Fruit fly (Drosophila melanogaster) whole organism, adult: ENCODE measurements around the gene CG34250.

ENCODE experiments used
- CG11617 ChIP-seq: fragments of 200-800 bp; sonication (Bioruptor generic); optimal IDR thresholded peaks from 2 replicates; lab custom pipeline; 2017; ENCODE audit warnings: mild to moderate bottlenecking, missing biosample characterization, missing genetic modification reagents, missing genetic modification characterization
- CG12768 ChIP-seq: fragments of 200-800 bp; sonication (Bioruptor generic); optimal IDR thresholded peaks from 2 replicates; lab custom pipeline; 2017; ENCODE audit warnings: missing biosample characterization, missing genetic modification characterization, mild to moderate bottlenecking, moderate library complexity, missing genetic modification reagents
- CG14711 ChIP-seq: fragments of 200-800 bp; sonication (Bioruptor generic); optimal IDR thresholded peaks from 2 replicates; lab custom pipeline; 2018; ENCODE audit warnings: missing biosample characterization, mild to moderate bottlenecking, missing genetic modification characterization, moderate library complexity
- CG1620 ChIP-seq: fragments of 200-800 bp; sonication (Bioruptor generic); optimal IDR thresholded peaks from 2 replicates; lab custom pipeline; 2016; ENCODE audit warnings: missing biosample characterization, missing genetic modification characterization
- CG33017 ChIP-seq: fragments of 200-800 bp; sonication (Bioruptor generic); optimal IDR thresholded peaks from 2 replicates; lab custom pipeline; 2018; ENCODE audit warnings: missing biosample characterization, mild to moderate bottlenecking, missing genetic modification characterization, moderate library complexity
- CG5204 ChIP-seq: fragments of 200-800 bp; sonication (Bioruptor generic); optimal IDR thresholded peaks from 2 replicates; lab custom pipeline; 2016; ENCODE audit warnings: missing biosample characterization, missing genetic modification characterization
- CG7045 ChIP-seq: fragments of 200-800 bp; sonication (Bioruptor generic); optimal IDR thresholded peaks from 2 replicates; lab custom pipeline; 2017; ENCODE audit warnings: missing biosample characterization, mild to moderate bottlenecking, missing genetic modification characterization
- CG7101 ChIP-seq: fragments of 200-800 bp; sonication (Bioruptor generic); optimal IDR thresholded peaks from 2 replicates; lab custom pipeline; 2018; ENCODE audit warnings: missing biosample characterization, mild to moderate bottlenecking, missing genetic modification characterization, moderate library complexity
- Clk ChIP-seq: fragments of 200-800 bp; sonication (Bioruptor generic); optimal IDR thresholded peaks from 2 replicates; lab custom pipeline; 2017; ENCODE audit warnings: missing biosample characterization, missing genetic modification characterization
- Crg-1 ChIP-seq: fragments of 200-800 bp; sonication (Bioruptor generic); optimal IDR thresholded peaks from 2 replicates; lab custom pipeline; 2016; ENCODE audit warnings: missing biosample characterization, missing genetic modification characterization
- Hr96 ChIP-seq: fragments of 200-800 bp; sonication (Bioruptor generic); optimal IDR thresholded peaks from 2 replicates; lab custom pipeline; 2016; ENCODE audit warnings: missing biosample characterization, missing genetic modification characterization
- Mnt ChIP-seq: fragments of 200-800 bp; sonication (Bioruptor generic); optimal IDR thresholded peaks from 2 replicates; lab custom pipeline; 2016; ENCODE audit warnings: missing biosample characterization, mild to moderate bottlenecking, missing genetic modification characterization
- bab1 ChIP-seq: fragments of 200-800 bp; sonication (Bioruptor generic); optimal IDR thresholded peaks from 3 replicates; lab custom pipeline; 2019; ENCODE audit warnings: missing biosample characterization, mild to moderate bottlenecking, missing genetic modification characterization, moderate library complexity
- cic ChIP-seq: fragments of 200-800 bp; sonication (Bioruptor generic); optimal IDR thresholded peaks from 2 replicates; lab custom pipeline; 2017; ENCODE audit warnings: missing biosample characterization, mild to moderate bottlenecking, missing genetic modification characterization, moderate library complexity
- cnc ChIP-seq, 2 experiments: fragments of >200 bp; optimal IDR thresholded peaks; 2 replicates each; lab custom pipeline; 2017
- kay ChIP-seq: fragments of 200-800 bp; sonication (Bioruptor generic); peaks from one replicate; lab custom pipeline; 2016; ENCODE audit warnings: missing biosample characterization, missing genetic modification characterization, borderline replicate concordance
- ovo ChIP-seq: fragments of 200-800 bp; sonication (Bioruptor generic); optimal IDR thresholded peaks from 2 replicates; lab custom pipeline; 2016; ENCODE audit warnings: missing biosample characterization, missing genetic modification characterization
- pad ChIP-seq: fragments of 200-800 bp; sonication (Bioruptor generic); optimal IDR thresholded peaks from 3 replicates; lab custom pipeline; 2017; ENCODE audit warnings: missing biosample characterization, missing genetic modification characterization, mild to moderate bottlenecking, moderate library complexity, missing genetic modification reagents
- tj ChIP-seq: fragments of 200-800 bp; sonication (Bioruptor generic); optimal IDR thresholded peaks from 3 replicates; lab custom pipeline; 2017; ENCODE audit warnings: missing biosample characterization, mild to moderate bottlenecking, missing genetic modification characterization, moderate library complexity
- toe ChIP-seq: fragments of 200-800 bp; sonication (Bioruptor generic); optimal IDR thresholded peaks from 2 replicates; lab custom pipeline; 2016; ENCODE audit warnings: missing biosample characterization, missing genetic modification characterization

Gene CG34250

DNA sequence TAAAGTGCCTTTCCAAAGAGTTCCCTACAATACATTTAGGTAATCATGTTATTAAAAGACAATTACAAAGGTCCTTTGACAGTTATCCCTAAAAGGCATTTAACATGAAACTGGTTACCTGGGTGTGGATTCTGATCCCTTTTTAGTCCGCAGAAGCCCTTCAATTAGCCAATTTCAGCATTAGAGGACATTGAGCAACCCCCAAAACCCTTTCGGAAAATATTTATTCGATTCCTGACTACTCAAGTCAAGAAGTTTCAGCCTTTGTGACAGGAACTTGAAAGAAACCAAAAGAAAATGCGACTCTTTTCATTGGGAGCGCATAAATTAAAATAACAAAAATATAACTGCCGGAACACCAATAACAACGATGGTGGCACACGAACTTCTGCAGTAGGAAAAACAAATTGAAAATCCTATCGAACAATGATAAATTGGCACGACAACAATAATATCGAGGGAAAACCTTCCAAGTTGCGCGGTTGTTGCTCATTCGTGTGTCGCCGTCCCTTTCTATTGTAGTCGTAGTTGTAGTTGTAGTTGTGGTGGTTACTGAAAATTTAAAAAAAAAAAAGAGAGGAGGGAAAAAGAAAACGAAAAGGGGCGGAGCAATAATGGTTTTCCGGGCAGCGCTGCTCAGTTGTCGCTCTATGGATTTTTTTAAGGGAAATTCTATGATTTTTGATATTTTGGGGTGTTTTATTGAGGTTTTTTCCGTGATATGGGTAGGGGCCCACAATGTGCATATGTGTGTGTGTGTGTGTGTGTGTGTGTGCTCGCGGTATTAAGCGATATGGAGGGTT, 30.2 kb upstream of the CG34250 start:
- no peak for TF ChIP-seq kay (GFP tag; lab: Kevin White, UChicago)
- no peak for TF ChIP-seq CG12768 (GFP tag; lab: Kevin White, UChicago)
- TF ChIP-seq Crg-1 (GFP tag; lab: Kevin White, UChicago), result no peak

DNA sequence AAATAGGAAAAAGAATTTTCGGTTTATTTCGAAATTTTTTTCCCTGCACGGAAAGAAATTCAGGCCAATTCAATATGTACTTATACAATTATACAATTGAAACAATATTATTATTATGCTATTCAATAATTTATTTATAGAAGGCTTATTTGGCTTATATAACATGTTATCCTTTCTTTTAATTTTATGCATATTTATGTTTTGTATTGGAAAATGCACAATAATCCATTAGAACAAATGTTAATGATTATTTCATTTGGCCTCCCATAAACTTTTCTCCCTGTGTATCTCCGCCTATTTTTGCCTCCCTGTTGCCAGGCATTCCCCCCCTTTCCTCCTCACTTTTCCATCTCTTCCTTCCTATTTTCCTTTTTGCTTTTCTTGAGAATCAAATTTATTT, 28.1 kb upstream of the CG34250 start:
- peak; percentile 5 for TF ChIP-seq kay (GFP tag; lab: Kevin White, UChicago)
- TF ChIP-seq ovo (GFP tag; lab: Kevin White, UChicago), result no peak

DNA sequence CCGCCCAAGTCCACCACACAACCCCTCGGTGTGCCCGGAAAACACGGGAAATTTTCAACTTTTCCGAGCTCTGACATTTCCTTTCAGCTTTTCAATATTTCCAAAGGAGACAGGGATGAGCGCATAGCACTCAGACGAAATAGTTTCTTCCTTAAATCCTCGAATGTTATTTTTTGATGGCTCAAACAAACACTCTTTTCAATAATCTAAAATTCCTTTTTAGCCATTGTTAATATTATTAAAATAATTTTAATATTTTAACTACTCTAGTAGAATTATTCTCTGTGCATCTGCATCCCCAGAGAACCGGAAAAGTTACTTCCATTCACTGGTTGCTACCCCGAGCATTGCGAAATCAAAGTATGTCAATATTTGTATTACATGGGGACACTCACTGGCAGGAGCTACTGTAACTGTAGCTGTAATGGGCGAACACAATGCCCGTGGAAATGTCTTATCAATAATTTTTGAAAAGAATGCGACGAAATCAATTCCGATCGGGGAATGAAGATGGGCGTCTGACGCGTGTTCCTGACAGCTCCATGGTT, 18.3 kb upstream of the CG34250 start:
- TF ChIP-seq Hr96 (GFP tag; lab: Kevin White, UChicago), result no peak
- no peak for TF ChIP-seq CG1620 (GFP tag; lab: Kevin White, UChicago)
- no peak for TF ChIP-seq bab1
- no peak for TF ChIP-seq CG7101

DNA sequence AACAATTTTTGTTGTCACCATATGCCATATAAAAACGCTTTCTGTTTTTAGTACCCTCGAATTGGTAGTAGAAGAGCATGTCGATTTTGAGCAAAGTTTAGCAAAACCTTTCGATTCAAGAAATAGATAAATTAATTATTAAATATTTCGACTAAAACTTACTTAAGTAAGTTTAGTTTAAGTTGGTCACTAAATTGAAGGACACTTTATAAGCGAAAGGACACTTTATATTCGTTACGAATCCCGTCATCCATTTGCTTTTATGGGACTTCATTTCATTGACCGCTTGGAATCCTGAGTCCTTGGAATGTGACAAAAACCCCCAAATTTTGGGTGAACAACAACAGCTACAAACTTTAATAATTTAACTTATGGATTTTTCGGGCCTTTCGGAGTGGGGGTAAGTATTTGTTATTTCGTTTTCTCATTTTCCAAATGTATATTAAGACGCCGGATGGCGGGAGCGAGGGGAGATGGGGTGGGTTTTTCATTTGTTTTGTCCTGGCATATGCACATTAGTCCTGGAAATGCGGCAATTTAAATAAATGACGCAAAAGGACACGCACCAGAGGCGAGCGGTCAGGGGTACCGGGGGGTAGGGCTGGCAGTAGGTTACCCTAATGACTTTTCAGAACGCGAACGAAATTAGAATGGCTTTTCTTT, 17.0 kb upstream of the CG34250 start:
- no peak for TF ChIP-seq Hr96 (GFP tag; lab: Kevin White, UChicago)
- TF ChIP-seq kay (GFP tag; lab: Kevin White, UChicago), result peak; percentile 55
- no peak for TF ChIP-seq ovo (GFP tag; lab: Kevin White, UChicago)
- no peak for TF ChIP-seq toe (GFP tag; lab: Kevin White, UChicago)
- no peak for TF ChIP-seq bab1

DNA sequence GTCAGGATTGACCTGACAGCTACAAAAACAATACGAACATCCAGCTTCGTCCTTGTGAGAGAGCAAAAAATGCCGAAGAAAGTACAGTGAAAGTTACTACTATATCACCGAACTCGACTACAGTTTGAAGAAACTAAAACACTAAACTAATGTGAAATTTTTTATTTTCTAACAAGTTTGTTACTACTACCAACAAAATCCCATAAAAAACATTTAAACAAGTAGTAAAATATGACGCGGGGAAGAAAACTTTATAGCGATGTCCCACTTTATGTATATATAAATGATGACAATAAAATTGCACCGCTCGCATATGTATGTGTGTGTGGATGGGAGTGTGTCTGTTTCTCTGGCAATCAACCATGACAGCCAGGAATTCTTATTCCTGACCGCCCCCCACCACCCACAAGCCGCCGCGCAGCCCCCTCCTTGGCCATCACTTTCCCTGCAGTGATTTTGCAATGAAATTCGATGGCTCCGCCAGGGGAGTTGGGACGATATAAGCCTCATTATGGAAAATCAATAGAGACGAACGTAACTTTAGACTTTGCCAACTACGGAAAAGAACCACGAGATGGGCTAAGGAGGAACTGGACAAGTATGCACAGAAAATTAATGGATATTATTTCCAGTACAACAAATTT, 14.5 kb upstream of the CG34250 start:
- no peak for TF ChIP-seq kay (GFP tag; lab: Kevin White, UChicago)
- no peak for TF ChIP-seq CG12768 (GFP tag; lab: Kevin White, UChicago)
- no peak for TF ChIP-seq Clk (GFP tag; lab: Kevin White, UChicago)
- TF ChIP-seq toe (GFP tag; lab: Kevin White, UChicago), result no peak
- no peak for TF ChIP-seq CG1620 (GFP tag; lab: Kevin White, UChicago)
- no peak for TF ChIP-seq cic (GFP tag; lab: Kevin White, UChicago)
- TF ChIP-seq CG5204 (GFP tag; lab: Kevin White, UChicago), result no peak
- TF ChIP-seq Mnt, result no peak
- TF ChIP-seq bab1, result no peak
- TF ChIP-seq cnc (optimal IDR thresholded peaks at IDR 0.05; lab: Kevin White, UChicago), result no peak
- no peak for TF ChIP-seq ovo (GFP tag; lab: Kevin White, UChicago)
- TF ChIP-seq CG14711 (tag; lab: Kevin White, UChicago), result no peak
- TF ChIP-seq CG7045 (GFP tag; lab: Kevin White, UChicago), result no peak
- no peak for TF ChIP-seq CG7101
- TF ChIP-seq Hr96 (GFP tag; lab: Kevin White, UChicago), result no peak
- TF ChIP-seq CG11617 (GFP tag; lab: Kevin White, UChicago), result no peak
- TF ChIP-seq CG33017 (tag; lab: Kevin White, UChicago), result no peak

DNA sequence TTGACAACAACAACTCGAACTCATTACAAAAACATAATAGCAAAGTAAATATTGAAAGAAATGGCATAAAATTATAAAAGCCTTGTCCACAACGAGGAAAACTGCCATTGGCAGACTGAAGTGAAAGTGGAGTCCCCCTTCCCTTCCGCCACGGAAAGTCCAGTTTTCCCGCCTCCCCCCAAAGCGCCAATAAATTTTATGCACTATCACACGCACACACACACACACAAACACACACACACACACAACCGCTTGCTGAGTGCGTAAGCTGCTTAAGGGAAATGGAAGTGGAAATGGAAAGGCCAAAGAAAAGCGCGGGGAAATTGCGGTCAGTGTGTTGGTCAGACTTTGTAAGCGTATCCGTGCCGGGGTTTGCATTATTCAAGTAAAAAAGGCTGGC, 13.5 kb upstream of the CG34250 start:
- TF ChIP-seq CG14711 (tag; lab: Kevin White, UChicago), result no peak
- no peak for TF ChIP-seq CG7045 (GFP tag; lab: Kevin White, UChicago)
- TF ChIP-seq CG12768 (GFP tag; lab: Kevin White, UChicago), result no peak
- no peak for TF ChIP-seq Mnt

DNA sequence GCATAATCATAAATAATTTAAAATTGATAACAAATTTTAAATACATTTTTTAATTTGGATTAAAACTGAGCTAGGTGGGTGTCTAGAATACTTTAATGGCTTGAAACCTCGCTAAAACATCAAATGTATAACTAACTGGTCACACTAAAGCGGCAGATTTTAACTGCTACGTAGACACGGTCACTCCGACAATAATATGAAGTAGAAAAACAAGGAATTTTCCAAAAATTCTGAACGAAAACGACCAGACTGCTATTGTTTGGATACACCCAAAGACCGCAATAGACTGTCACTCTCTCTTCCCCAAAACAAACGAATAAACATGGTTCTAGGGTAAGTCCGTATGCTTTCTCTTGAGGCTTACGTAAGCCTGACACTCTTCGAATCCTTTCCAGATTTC, 10.2 kb upstream of the CG34250 start, which contains the start of gene QIL1:
TSS of gene QIL1 (plus strand) at position 142 of the 400 bp plus-strand sequence.
- TF ChIP-seq CG1620 (GFP tag; lab: Kevin White, UChicago), result no peak
- no peak for TF ChIP-seq CG7045 (GFP tag; lab: Kevin White, UChicago)
- TF ChIP-seq cic (GFP tag; lab: Kevin White, UChicago), result no peak
- peak; percentile 35 for TF ChIP-seq bab1
- TF ChIP-seq CG14711 (tag; lab: Kevin White, UChicago), result no peak
- no peak for TF ChIP-seq kay (GFP tag; lab: Kevin White, UChicago)

- no peak for TF ChIP-seq pad (GFP tag; lab: Kevin White, UChicago)
- TF ChIP-seq tj (GFP tag; lab: Kevin White, UChicago), result no peak
- TF ChIP-seq toe (GFP tag; lab: Kevin White, UChicago), result no peak
- no peak for TF ChIP-seq kay (GFP tag; lab: Kevin White, UChicago)
- no peak for TF ChIP-seq cnc (optimal IDR thresholded peaks at IDR 0.05; lab: Kevin White, UChicago)
Observed at dm6 chr3L:17470110-17470509, 5.9 kb upstream of the CG34250 start, which contains the start of gene SecCl. Gene SecCl, plus strand, starts transcription at chr3L:17470127.
